Worm (Caenorhabditis elegans): ENCODE results near the gene str-111.

Gene str-111

ce11 chrV:16192114-16192513, 23.2 kb upstream of the str-111 start, which contains the start of gene srh-279:
TSS of gene srh-279 (plus strand) at chrV:16192414.
- TF ChIP-seq ceh-39 (tag; optimal IDR thresholded peaks at IDR 0.05) (no peak), tbx-8 (GFP tag; optimal IDR thresholded peaks at IDR 0.05) (no peak), ces-1 (GFP tag; optimal IDR thresholded peaks at IDR 0.05) (no peak), mab-5 (tag; optimal IDR thresholded peaks at IDR 0.05) (no peak)

- TF ChIP-seq sptf-1 (tag; optimal IDR thresholded peaks at IDR 0.05) (no peak), ceh-83 (GFP tag; optimal IDR thresholded peaks at IDR 0.05) (no peak), pha-4 (tag; optimal IDR thresholded peaks at IDR 0.05) (no peak), unc-120 (tag; optimal IDR thresholded peaks at IDR 0.05; ENCODE audit: poor library complexity, severe bottlenecking) (no peak), ztf-11 (tag; optimal IDR thresholded peaks at IDR 0.05) (no peak), zip-8 (tag; optimal IDR thresholded peaks at IDR 0.05) (no peak), sem-2 (GFP tag; optimal IDR thresholded peaks at IDR 0.05) (no peak), nhr-76 (tag; optimal IDR thresholded peaks at IDR 0.05) (no peak), hlh-1 (tag; optimal IDR thresholded peaks at IDR 0.05) (no peak), ham-2 (GFP tag; optimal IDR thresholded peaks at IDR 0.05) (no peak), lin-32 (GFP tag; optimal IDR thresholded peaks at IDR 0.05) (no peak), snpc-4 (tag; optimal IDR thresholded peaks at IDR 0.05) (no peak), bed-3 (GFP tag; optimal IDR thresholded peaks at IDR 0.05) (no peak), ceh-39 (tag; optimal IDR thresholded peaks at IDR 0.05) (no peak), lin-13 (tag; optimal IDR thresholded peaks at IDR 0.05) (no peak)
Observed at ce11 chrV:16190485-16190884, 21.6 kb upstream of the str-111 start, which contains the start of gene srh-281. TSS of gene srh-281 (plus strand) at chrV:16190785.

- TF ChIP-seq sem-2 (GFP tag; optimal IDR thresholded peaks at IDR 0.05) (no peak), elt-3 (tag; optimal IDR thresholded peaks at IDR 0.05) (no peak)
Observed at ce11 chrV:16183357-16183756, 14.4 kb upstream of the str-111 start, which contains the start of gene srz-14. TSS of gene srz-14 (plus strand) at chrV:16183657.

ce11 chrV:16182918-16183317, 14.0 kb upstream of the str-111 start, which contains the start of gene srh-277:
TSS of gene srh-277 (plus strand) at chrV:16183218.
- TF ChIP-seq ces-1 (GFP tag; optimal IDR thresholded peaks at IDR 0.05), result no peak
- no peak for TF ChIP-seq cnd-1 (tag; optimal IDR thresholded peaks at IDR 0.05)
- no peak for TF ChIP-seq blmp-1 (tag; optimal IDR thresholded peaks at IDR 0.05)
- TF ChIP-seq nhr-28 (tag; optimal IDR thresholded peaks at IDR 0.05), result no peak
- no peak for TF ChIP-seq nhr-2 (tag; optimal IDR thresholded peaks at IDR 0.05)
- TF ChIP-seq zip-8 (tag; optimal IDR thresholded peaks at IDR 0.05), result no peak
- no peak for TF ChIP-seq M03D4.4 (tag; optimal IDR thresholded peaks at IDR 0.05)
- TF ChIP-seq unc-39 (tag; optimal IDR thresholded peaks at IDR 0.05), result no peak
- TF ChIP-seq elt-1 (tag; optimal IDR thresholded peaks at IDR 0.05; ENCODE audit: borderline replicate concordance, insufficient read depth), result no peak
- TF ChIP-seq nhr-76 (tag; optimal IDR thresholded peaks at IDR 0.05), result no peak
- no peak for TF ChIP-seq pha-4 (tag; optimal IDR thresholded peaks at IDR 0.05)
- TF ChIP-seq nhr-237 (tag; optimal IDR thresholded peaks at IDR 0.05), result no peak
- TF ChIP-seq mep-1 (tag; optimal IDR thresholded peaks at IDR 0.05), result no peak
- no peak for TF ChIP-seq ztf-11 (tag; optimal IDR thresholded peaks at IDR 0.05)

- TF ChIP-seq elt-3 (tag; optimal IDR thresholded peaks at IDR 0.05) (no peak), M03D4.4 (tag; optimal IDR thresholded peaks at IDR 0.05) (no peak), lin-13 (tag; optimal IDR thresholded peaks at IDR 0.05) (no peak), drap-1 (GFP tag; optimal IDR thresholded peaks at IDR 0.05) (no peak), zip-8 (tag; optimal IDR thresholded peaks at IDR 0.05) (no peak), unc-120 (tag; optimal IDR thresholded peaks at IDR 0.05; ENCODE audit: poor library complexity, severe bottlenecking) (no peak), tbx-8 (GFP tag; optimal IDR thresholded peaks at IDR 0.05) (no peak), pha-4 (tag; optimal IDR thresholded peaks at IDR 0.05) (no peak), cnd-1 (tag; optimal IDR thresholded peaks at IDR 0.05) (no peak), unc-62 (GFP tag; optimal IDR thresholded peaks at IDR 0.05) (no peak), sptf-1 (tag; optimal IDR thresholded peaks at IDR 0.05) (no peak), ham-2 (GFP tag; optimal IDR thresholded peaks at IDR 0.05) (no peak), ceh-39 (tag; optimal IDR thresholded peaks at IDR 0.05) (no peak), nhr-76 (tag; optimal IDR thresholded peaks at IDR 0.05) (no peak), lin-32 (GFP tag; optimal IDR thresholded peaks at IDR 0.05) (no peak), mab-5 (tag; optimal IDR thresholded peaks at IDR 0.05) (no peak), nhr-12 (tag; optimal IDR thresholded peaks at IDR 0.05) (no peak), blmp-1 (tag; optimal IDR thresholded peaks at IDR 0.05) (no peak), mls-2 (tag; optimal IDR thresholded peaks at IDR 0.05) (no peak), nhr-28 (tag; optimal IDR thresholded peaks at IDR 0.05) (no peak)
Observed at ce11 chrV:16182110-16182509, 13.2 kb upstream of the str-111 start, which contains the start of gene srz-13. TSS of gene srz-13 (plus strand) at chrV:16182410.

All from whole organism, mixed stage, embryonic.